Worm (Caenorhabditis elegans): ENCODE data around the gene ZK418.5.

ZK418.5 gene

DNA sequence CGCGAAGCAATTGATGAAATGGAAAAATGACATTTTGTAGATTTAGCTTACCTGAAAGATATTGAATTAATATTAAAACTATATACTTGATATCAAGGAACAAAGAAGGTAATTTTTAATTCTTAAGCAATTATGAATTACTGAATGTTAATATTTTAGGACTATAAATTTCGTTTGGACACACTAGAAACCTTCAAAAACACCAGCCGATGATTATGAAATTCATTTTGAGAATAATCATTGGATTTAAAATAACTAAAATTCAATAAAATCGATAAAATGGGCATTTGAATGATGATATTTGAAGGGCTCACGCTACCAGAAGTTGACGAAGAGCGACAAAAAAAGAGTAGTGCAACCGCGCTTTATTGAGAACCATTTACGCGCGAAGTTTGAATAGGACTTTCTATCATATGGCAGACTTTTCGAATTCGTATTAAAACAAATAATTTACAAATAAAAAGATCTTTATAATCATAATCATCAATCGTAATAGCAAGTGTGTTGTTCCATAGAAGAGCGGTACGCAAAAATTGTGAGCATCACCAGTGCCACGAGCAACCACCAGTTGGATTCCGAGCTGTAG, at the start of gene ZK418.5:
ZK418.5 (minus strand) TSS at position 51 of the 586 bp plus-strand sequence.
- no peak for TF ChIP-seq klf-2 (GFP tag; conservative IDR thresholded peaks at IDR 0.05)
- no peak for TF ChIP-seq ref-1 (GFP tag; conservative IDR thresholded peaks at IDR 0.05)
- TF ChIP-seq ztf-23 (GFP tag; IDR thresholded peaks at IDR 0.05): no peak

DNA sequence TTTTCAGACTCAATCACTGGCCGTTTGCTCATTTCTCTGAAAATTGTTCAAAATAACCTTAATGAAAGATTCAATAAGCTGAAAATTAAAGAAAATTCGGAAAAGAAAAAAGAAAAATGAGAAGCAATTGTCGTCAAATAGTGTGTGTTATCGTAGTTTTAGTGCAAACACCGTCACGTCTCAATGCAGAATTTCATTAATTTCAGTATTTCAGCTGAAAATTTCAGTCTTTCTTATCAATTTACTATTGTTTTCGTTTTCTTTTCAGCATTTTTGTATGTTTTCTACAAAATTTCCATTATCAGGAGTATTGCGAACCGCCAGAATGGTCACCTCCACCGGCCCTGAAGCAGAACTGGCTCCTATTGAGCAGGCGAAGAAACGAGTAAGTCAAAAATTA, 49.2 kb upstream of the ZK418.5 start, which contains the start of the genes B0280.9 and rpia-1:
B0280.9 (minus strand) TSS at position 36 of the 400 bp plus-strand sequence.
rpia-1 (plus strand) TSS at position 269 of the 400 bp plus-strand sequence.
- TF ChIP-seq klf-2 (GFP tag; conservative IDR thresholded peaks at IDR 0.05): no peak
- no peak for TF ChIP-seq T22C8.4 (GFP tag; IDR thresholded peaks at IDR 0.05)
- no peak for TF ChIP-seq ref-1 (GFP tag; conservative IDR thresholded peaks at IDR 0.05)
- TF ChIP-seq med-1 (GFP tag; optimal IDR thresholded peaks at IDR 0.05; ENCODE audit: insufficient read depth): no peak
- no peak for TF ChIP-seq ztf-29 (GFP tag; IDR thresholded peaks at IDR 0.05)
- no peak for TF ChIP-seq tab-1 (GFP tag; IDR thresholded peaks at IDR 0.05)
- TF ChIP-seq ztf-23 (GFP tag; IDR thresholded peaks at IDR 0.05): no peak
- no peak for TF ChIP-seq cog-1 (tag; optimal IDR thresholded peaks at IDR 0.05)
- TF ChIP-seq flt-1 (GFP tag; IDR thresholded peaks at IDR 0.05): no peak

DNA sequence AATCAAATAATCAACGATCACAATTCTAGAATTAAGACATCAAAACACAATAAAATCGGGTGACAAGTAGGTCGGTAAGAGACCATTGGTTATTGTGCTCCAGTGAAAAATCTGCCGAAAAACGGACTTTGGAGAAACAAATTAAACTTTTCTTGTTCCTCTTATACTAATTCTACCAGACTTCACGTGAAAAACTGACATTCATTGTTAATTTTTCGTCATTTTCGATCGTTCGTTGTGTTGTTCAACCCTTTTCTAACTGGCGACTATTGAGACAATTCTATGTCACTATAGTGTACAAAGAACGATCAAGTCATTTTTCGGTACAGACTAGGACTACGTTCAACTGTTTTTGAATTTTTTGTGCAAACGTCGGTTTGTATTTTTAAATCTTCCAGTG, 46.8 kb upstream of the ZK418.5 start:
- TF ChIP-seq tab-1 (GFP tag; IDR thresholded peaks at IDR 0.05) (no peak), cog-1 (tag; optimal IDR thresholded peaks at IDR 0.05) (no peak), T22C8.4 (GFP tag; IDR thresholded peaks at IDR 0.05) (no peak), ztf-29 (GFP tag; IDR thresholded peaks at IDR 0.05) (no peak), med-1 (GFP tag; optimal IDR thresholded peaks at IDR 0.05; ENCODE audit: insufficient read depth) (no peak), ztf-23 (GFP tag; IDR thresholded peaks at IDR 0.05) (no peak), flt-1 (GFP tag; IDR thresholded peaks at IDR 0.05) (no peak), ref-1 (GFP tag; conservative IDR thresholded peaks at IDR 0.05) (no peak), klf-2 (GFP tag; conservative IDR thresholded peaks at IDR 0.05) (no peak)

DNA sequence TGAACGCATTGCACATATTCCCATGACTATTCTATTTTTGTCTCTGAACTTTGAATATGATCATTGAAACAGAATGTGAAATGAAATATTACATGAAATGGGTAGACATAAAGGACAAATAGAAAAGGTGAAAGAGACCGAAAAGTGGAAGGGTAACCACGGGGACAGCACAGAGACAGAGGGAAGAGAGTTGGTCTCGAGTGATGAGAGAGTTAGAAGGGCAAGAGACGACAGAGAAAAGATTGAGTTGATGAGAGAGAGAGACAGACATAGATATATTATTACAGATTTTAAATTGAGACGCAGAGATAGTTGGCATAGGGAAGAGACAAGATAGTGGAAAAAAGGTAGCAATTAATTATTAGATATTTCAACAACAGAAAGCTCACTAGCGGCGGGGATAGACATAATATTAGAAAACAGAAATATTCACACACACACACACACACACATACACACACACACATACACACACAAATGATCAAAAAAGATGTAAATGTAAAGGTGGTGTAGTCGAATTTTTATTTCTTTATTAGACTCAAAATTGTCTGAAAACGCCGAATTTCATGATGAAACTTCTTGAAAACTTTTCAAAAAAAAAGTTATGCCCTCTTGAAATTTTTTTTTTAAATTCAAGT, 43.1 kb upstream of the ZK418.5 start:
- peak; percentile 41 for TF ChIP-seq cog-1 (tag; optimal IDR thresholded peaks at IDR 0.05)
- no peak for TF ChIP-seq ztf-29 (GFP tag; IDR thresholded peaks at IDR 0.05)

DNA sequence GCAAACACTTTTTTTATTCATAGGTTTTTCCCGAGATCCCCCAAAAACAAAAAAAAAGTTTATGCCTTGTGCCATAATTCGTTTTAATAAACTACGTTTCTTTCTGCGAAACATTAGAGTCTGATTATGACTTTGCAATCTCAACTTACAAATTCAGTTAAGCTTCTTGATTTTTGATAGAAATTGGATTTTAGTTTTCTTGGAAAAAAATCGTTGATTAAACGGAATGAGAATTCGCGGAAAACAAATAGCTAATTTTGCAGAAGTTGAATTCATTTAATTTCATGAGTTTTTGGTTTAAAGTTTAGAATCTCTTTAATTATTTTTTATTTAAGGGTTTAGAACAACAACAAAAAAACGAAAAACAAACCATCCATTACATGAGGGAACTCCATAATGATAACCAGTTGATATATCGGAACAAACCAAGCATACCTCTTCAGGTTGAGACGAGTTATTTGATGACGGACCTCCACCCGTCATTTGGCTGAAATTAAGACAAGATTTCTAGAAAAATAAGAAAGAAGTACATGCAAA, 41.4 kb upstream of the ZK418.5 start, which contains the start of gene nhr-10:
nhr-10 (minus strand) TSS at position 487 of the 537 bp plus-strand sequence.
- TF ChIP-seq tab-1 (GFP tag; IDR thresholded peaks at IDR 0.05) (no peak), klf-2 (GFP tag; conservative IDR thresholded peaks at IDR 0.05) (no peak), med-1 (GFP tag; optimal IDR thresholded peaks at IDR 0.05; ENCODE audit: insufficient read depth) (no peak), ztf-29 (GFP tag; IDR thresholded peaks at IDR 0.05) (no peak), flt-1 (GFP tag; IDR thresholded peaks at IDR 0.05) (no peak), ztf-23 (GFP tag; IDR thresholded peaks at IDR 0.05) (no peak), cog-1 (tag; optimal IDR thresholded peaks at IDR 0.05) (no peak), T22C8.4 (GFP tag; IDR thresholded peaks at IDR 0.05) (no peak), ref-1 (GFP tag; conservative IDR thresholded peaks at IDR 0.05) (no peak)

DNA sequence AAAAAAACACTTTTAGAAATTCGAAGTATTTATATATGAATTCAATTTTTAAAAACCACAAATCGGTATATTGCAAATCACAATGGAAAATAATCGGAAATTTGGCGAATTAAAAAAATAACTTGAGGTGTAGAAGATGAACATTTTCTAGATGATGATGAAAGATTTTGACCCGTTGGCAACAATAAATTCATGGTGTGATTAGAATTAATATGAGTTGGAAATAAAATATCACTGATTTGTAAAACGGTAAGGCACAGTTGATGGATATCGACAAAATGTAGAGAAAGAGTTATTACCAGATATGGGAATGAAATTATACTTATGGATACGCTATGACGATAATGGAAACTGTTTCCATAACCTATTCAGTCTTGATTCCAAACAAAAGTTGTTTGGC, 38.6 kb upstream of the ZK418.5 start:
- TF ChIP-seq ztf-29 (GFP tag; IDR thresholded peaks at IDR 0.05) (no peak), med-1 (GFP tag; optimal IDR thresholded peaks at IDR 0.05; ENCODE audit: insufficient read depth) (no peak), ztf-23 (GFP tag; IDR thresholded peaks at IDR 0.05) (no peak), klf-2 (GFP tag; conservative IDR thresholded peaks at IDR 0.05) (no peak)

DNA sequence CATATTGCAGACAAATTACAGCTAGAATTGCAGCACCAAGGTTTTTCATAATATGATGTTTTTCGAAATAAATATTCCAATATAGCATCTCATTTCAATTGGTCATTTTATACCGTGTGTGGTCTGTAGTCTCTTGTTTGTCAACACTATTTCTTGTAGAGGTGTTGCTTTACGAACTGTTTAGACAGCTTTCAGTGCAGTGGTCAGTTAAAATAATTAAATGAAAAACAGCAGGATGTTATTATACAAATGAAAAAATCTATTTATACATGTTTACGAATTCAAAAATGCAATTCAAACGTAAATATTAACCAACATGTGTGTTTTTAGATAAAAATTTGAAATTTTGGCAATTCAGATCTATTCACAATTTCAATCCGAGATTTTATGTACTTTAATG, 38.1 kb upstream of the ZK418.5 start, which contains the start of gene B0280.7:
B0280.7 (minus strand) TSS at position 101 of the 400 bp plus-strand sequence.
- TF ChIP-seq cog-1 (tag; optimal IDR thresholded peaks at IDR 0.05) (no peak), T22C8.4 (GFP tag; IDR thresholded peaks at IDR 0.05) (no peak), ztf-29 (GFP tag; IDR thresholded peaks at IDR 0.05) (no peak), klf-2 (GFP tag; conservative IDR thresholded peaks at IDR 0.05) (no peak), tab-1 (GFP tag; IDR thresholded peaks at IDR 0.05) (no peak), flt-1 (GFP tag; IDR thresholded peaks at IDR 0.05) (no peak), ref-1 (GFP tag; conservative IDR thresholded peaks at IDR 0.05) (no peak), ztf-23 (GFP tag; IDR thresholded peaks at IDR 0.05) (no peak), med-1 (GFP tag; optimal IDR thresholded peaks at IDR 0.05; ENCODE audit: insufficient read depth) (no peak)

DNA sequence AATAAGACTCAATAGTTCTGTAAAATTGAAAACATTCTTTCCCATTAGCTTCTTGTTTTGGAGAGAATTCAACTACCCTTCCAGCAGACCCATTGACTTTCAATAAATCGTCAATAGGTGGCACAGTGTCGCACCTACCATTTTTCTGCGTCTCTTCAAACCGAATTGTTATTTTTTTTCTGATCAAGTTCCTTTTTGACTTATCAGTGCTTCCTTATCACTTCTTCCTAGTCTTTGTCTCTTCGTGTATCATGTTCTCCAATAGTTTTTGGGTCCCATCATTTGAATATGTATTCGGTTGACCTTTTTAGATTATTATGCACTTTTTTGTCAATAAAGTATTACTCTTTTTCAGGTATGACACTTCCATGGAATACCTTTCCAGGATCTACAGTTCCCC, 34.3 kb upstream of the ZK418.5 start, which contains the start of gene odd-1:
odd-1 (plus strand) TSS at position 349 of the 400 bp plus-strand sequence.
- TF ChIP-seq ztf-29 (GFP tag; IDR thresholded peaks at IDR 0.05) (no peak), tab-1 (GFP tag; IDR thresholded peaks at IDR 0.05) (no peak)

DNA sequence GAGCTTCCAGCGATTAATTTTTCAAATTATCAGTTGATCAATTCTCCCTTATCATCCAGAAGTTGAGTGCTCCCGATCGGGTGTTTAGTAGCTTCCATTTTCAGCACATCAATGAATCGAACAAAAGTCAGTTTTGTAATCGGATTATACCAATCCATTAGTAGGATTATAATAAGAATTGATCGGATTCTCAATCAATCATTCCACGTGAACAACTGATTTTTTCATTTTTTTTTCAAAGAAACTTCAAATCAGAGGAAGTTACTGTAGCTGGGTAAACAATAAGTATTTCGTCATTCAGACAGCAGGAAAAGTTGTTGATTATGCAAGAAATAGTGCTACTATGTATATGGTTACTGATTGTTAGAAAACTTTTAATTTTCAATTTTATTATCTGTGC, 33.2 kb upstream of the ZK418.5 start:
- TF ChIP-seq med-1 (GFP tag; optimal IDR thresholded peaks at IDR 0.05; ENCODE audit: insufficient read depth): no peak
- TF ChIP-seq tab-1 (GFP tag; IDR thresholded peaks at IDR 0.05): no peak
- no peak for TF ChIP-seq flt-1 (GFP tag; IDR thresholded peaks at IDR 0.05)
- no peak for TF ChIP-seq ref-1 (GFP tag; conservative IDR thresholded peaks at IDR 0.05)
- TF ChIP-seq cog-1 (tag; optimal IDR thresholded peaks at IDR 0.05): no peak
- TF ChIP-seq T22C8.4 (GFP tag; IDR thresholded peaks at IDR 0.05): no peak
- no peak for TF ChIP-seq klf-2 (GFP tag; conservative IDR thresholded peaks at IDR 0.05)

DNA sequence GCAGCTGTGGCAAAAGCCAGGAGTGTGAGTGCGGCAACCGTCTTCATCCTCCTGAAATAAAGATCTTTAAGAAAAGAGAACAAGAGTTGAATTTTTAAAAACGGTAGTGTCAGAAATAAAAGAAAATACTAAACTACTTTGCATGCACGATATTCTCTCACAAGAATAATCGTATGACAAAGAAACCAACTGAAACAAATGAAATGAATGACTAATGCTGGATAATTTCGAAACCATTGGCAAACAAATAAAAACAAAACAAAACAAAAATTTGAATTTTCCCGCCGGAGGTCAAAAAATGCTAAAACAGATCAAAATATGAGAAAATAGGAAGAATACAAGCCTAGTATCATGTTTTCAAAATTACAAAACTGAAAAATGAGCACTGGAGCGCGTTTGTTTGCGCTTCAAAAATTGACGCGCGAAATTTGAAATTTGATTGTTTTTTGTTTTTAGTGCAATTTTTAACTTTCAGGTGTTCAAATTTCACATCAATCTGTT, 30.3 kb upstream of the ZK418.5 start, which contains the start of gene cpg-2:
cpg-2 (minus strand) TSS at position 51 of the 501 bp plus-strand sequence.
- TF ChIP-seq cog-1 (tag; optimal IDR thresholded peaks at IDR 0.05) (no peak), flt-1 (GFP tag; IDR thresholded peaks at IDR 0.05) (no peak), T22C8.4 (GFP tag; IDR thresholded peaks at IDR 0.05) (no peak), ztf-23 (GFP tag; IDR thresholded peaks at IDR 0.05) (no peak), klf-2 (GFP tag; conservative IDR thresholded peaks at IDR 0.05) (no peak), tab-1 (GFP tag; IDR thresholded peaks at IDR 0.05) (no peak), med-1 (GFP tag; optimal IDR thresholded peaks at IDR 0.05; ENCODE audit: insufficient read depth) (no peak), ref-1 (GFP tag; conservative IDR thresholded peaks at IDR 0.05) (no peak), ztf-29 (GFP tag; IDR thresholded peaks at IDR 0.05) (no peak)
